Worm (Caenorhabditis elegans) whole organism, late embryonic: ENCODE data around the gene hpo-30.

ENCODE experiments used
- C38D4.7 ChIP-seq: fragments of 200-800 bp; sonication (Bioruptor generic); optimal IDR thresholded peaks from 2 replicates; lab custom pipeline; 2018; ENCODE audit warnings: mild to moderate bottlenecking, missing genetic modification characterization, moderate library complexity, missing compliant biosample characterization
- K02D7.2 ChIP-seq: sonication (generic microtip); optimal IDR thresholded peaks from 2 replicates; lab custom pipeline; 2017; ENCODE audit warnings: mild to moderate bottlenecking, missing genetic modification characterization, missing compliant biosample characterization
- T23F11.4 ChIP-seq: fragments of 200-800 bp; sonication (Bioruptor generic); optimal IDR thresholded peaks from 2 replicates; lab custom pipeline; 2018; ENCODE audit warnings: mild to moderate bottlenecking, missing genetic modification characterization, missing compliant biosample characterization
- ama-1 ChIP-seq: fragments of 150-350 bp; optimal IDR thresholded peaks from 2 replicates; lab custom pipeline; 2014
- ceh-14 ChIP-seq: sonication (generic microtip); optimal IDR thresholded peaks from 2 replicates; lab custom pipeline; 2016; ENCODE audit warnings: missing genotype, missing genetic modification characterization, missing compliant biosample characterization
- ceh-18 ChIP-seq: sonication (generic microtip); optimal IDR thresholded peaks from 2 replicates; lab custom pipeline; 2016; ENCODE audit warnings: missing genetic modification characterization, missing compliant biosample characterization
- ceh-19 ChIP-seq: fragments of 200-800 bp; sonication (Bioruptor generic); optimal IDR thresholded peaks from 2 replicates; lab custom pipeline; 2018; ENCODE audit warnings: mild to moderate bottlenecking, missing genetic modification characterization, missing compliant biosample characterization
- ceh-22 ChIP-seq: sonication (generic microtip); optimal IDR thresholded peaks from 2 replicates; lab custom pipeline; 2017; ENCODE audit warnings: missing biosample characterization, missing genetic modification characterization
- ceh-24 ChIP-seq: sonication (generic microtip); optimal IDR thresholded peaks from 2 replicates; lab custom pipeline; 2016; ENCODE audit warnings: mild to moderate bottlenecking, missing genetic modification characterization, missing compliant biosample characterization
- ceh-30 ChIP-seq: fragments of 150-350 bp; optimal IDR thresholded peaks from 2 replicates; lab custom pipeline; 2014; ENCODE audit warnings: missing biosample characterization, missing genetic modification characterization
- ceh-31 ChIP-seq: sonication (generic microtip); optimal IDR thresholded peaks from 2 replicates; lab custom pipeline; 2016; ENCODE audit warnings: missing genetic modification characterization, missing compliant biosample characterization
- ceh-34 ChIP-seq: sonication (generic microtip); optimal IDR thresholded peaks from 2 replicates; lab custom pipeline; 2016; ENCODE audit warnings: mild to moderate bottlenecking, missing genetic modification characterization, missing compliant biosample characterization
- ceh-45 ChIP-seq: fragments of 200-800 bp; sonication (Bioruptor generic); IDR thresholded peaks from 2 replicates; pipeline ENCODE4 v1.3.6; 2022; ENCODE audit warnings: missing genetic modification reagents, missing genetic modification characterization, missing compliant biosample characterization
- ceh-48 ChIP-seq: sonication (generic microtip); optimal IDR thresholded peaks from 2 replicates; lab custom pipeline; 2016; ENCODE audit warnings: missing genetic modification characterization, inconsistent platforms, missing compliant biosample characterization
- che-1 ChIP-seq: sonication (generic microtip); optimal IDR thresholded peaks from 2 replicates; lab custom pipeline; 2016; ENCODE audit warnings: mild to moderate bottlenecking, missing genetic modification characterization, missing compliant biosample characterization
- dmd-4 ChIP-seq: sonication (generic microtip); optimal IDR thresholded peaks from 2 replicates; lab custom pipeline; 2016; ENCODE audit warnings: borderline replicate concordance, missing genetic modification characterization, missing compliant biosample characterization
- dve-1 ChIP-seq: sonication (generic microtip); optimal IDR thresholded peaks from 2 replicates; lab custom pipeline; 2017; ENCODE audit warnings: antibody characterized with exemption, mild to moderate bottlenecking, missing genetic modification characterization, missing compliant biosample characterization
- elt-2 ChIP-seq: sonication (generic microtip); optimal IDR thresholded peaks from 2 replicates; lab custom pipeline; 2016; ENCODE audit warnings: missing genetic modification reagents, missing genetic modification characterization, missing compliant biosample characterization
- eyg-1 ChIP-seq: sonication (generic microtip); optimal IDR thresholded peaks from 2 replicates; lab custom pipeline; 2016; ENCODE audit warnings: missing genotype, missing genetic modification characterization, missing compliant biosample characterization
- fax-1 ChIP-seq: sonication (generic microtip); optimal IDR thresholded peaks from 2 replicates; lab custom pipeline; 2016; ENCODE audit warnings: missing genotype, missing genetic modification characterization, missing compliant biosample characterization
- fkh-10 ChIP-seq: fragments of 150-350 bp; optimal IDR thresholded peaks from 2 replicates; lab custom pipeline; 2014; ENCODE audit warnings: missing biosample characterization, missing genetic modification reagents, missing genetic modification characterization
- hlh-15 ChIP-seq: sonication (generic microtip); optimal IDR thresholded peaks from 2 replicates; lab custom pipeline; 2016; ENCODE audit warnings: missing genetic modification characterization, missing compliant biosample characterization
- hlh-8 ChIP-seq: sonication (generic microtip); optimal IDR thresholded peaks from 2 replicates; lab custom pipeline; 2016; ENCODE audit warnings: missing genotype, missing genetic modification characterization, missing compliant biosample characterization
- lin-11 ChIP-seq: fragments of 200-800 bp; sonication (Bioruptor generic); optimal IDR thresholded peaks from 2 replicates; lab custom pipeline; 2018; ENCODE audit warnings: mild to moderate bottlenecking, missing genetic modification characterization, missing compliant biosample characterization
- nfya-1 ChIP-seq: sonication (generic microtip); optimal IDR thresholded peaks from 2 replicates; lab custom pipeline; 2017; ENCODE audit warnings: missing genetic modification characterization, mild to moderate bottlenecking, missing compliant biosample characterization, antibody characterized with exemption, moderate library complexity
- odd-2 ChIP-seq: sonication (generic microtip); optimal IDR thresholded peaks from 2 replicates; lab custom pipeline; 2017; ENCODE audit warnings: antibody characterized with exemption, mild to moderate bottlenecking, missing genetic modification characterization, missing compliant biosample characterization
- pax-1 ChIP-seq: fragments of 150-350 bp; optimal IDR thresholded peaks from 2 replicates; lab custom pipeline; 2014; ENCODE audit warnings: missing biosample characterization, missing genetic modification characterization
- pqm-1 ChIP-seq: sonication (generic microtip); optimal IDR thresholded peaks from 2 replicates; lab custom pipeline; 2016; ENCODE audit warnings: missing genetic modification characterization, missing compliant biosample characterization
- ref-2 ChIP-seq: sonication (generic microtip); optimal IDR thresholded peaks from 2 replicates; lab custom pipeline; 2016; ENCODE audit warnings: missing genetic modification characterization, missing compliant biosample characterization
- sdc-2 ChIP-seq: sonication (generic microtip); optimal IDR thresholded peaks from 2 replicates; lab custom pipeline; 2016; ENCODE audit warnings: missing genotype, missing genetic modification characterization, missing compliant biosample characterization
- sox-2 ChIP-seq: fragments of 200-800 bp; sonication (Bioruptor generic); IDR thresholded peaks from 2 replicates; pipeline ENCODE4 v1.3.6; 2022; ENCODE audit warnings: missing genetic modification reagents, missing genetic modification characterization, missing compliant biosample characterization
- tbx-2 ChIP-seq: sonication (generic microtip); optimal IDR thresholded peaks from 2 replicates; lab custom pipeline; 2016; ENCODE audit warnings: missing genetic modification characterization, missing compliant biosample characterization
- ttx-3 ChIP-seq: sonication (generic microtip); optimal IDR thresholded peaks from 2 replicates; lab custom pipeline; 2016; ENCODE audit warnings: missing genetic modification reagents, missing genetic modification characterization, missing compliant biosample characterization
- unc-3 ChIP-seq, 2 experiments: fragments of 200-800 bp in 1 of 2; sonication (Bioruptor generic) in 1 of 2; sonication (generic microtip) in 1 of 2; conservative IDR thresholded peaks in 1 of 2; optimal IDR thresholded peaks in 1 of 2; 2 replicates each; pipeline versions ENCODE4 v1.3.6 to Lab custom; 2016 to 2022; ENCODE audit warnings: missing compliant biosample characterization in 2 of 2, missing genetic modification characterization in 2 of 2, missing genetic modification reagents in 1 of 2
- unc-42 ChIP-seq: sonication (generic microtip); optimal IDR thresholded peaks from 2 replicates; lab custom pipeline; 2016; ENCODE audit warnings: missing genotype, missing genetic modification characterization, missing compliant biosample characterization
- unc-55 ChIP-seq: sonication (generic microtip); optimal IDR thresholded peaks from 2 replicates; lab custom pipeline; 2017; ENCODE audit warnings: missing biosample characterization, missing genetic modification reagents, missing genetic modification characterization
- zip-5 ChIP-seq: sonication (generic microtip); optimal IDR thresholded peaks from 2 replicates; lab custom pipeline; 2016; ENCODE audit warnings: missing genetic modification characterization, missing compliant biosample characterization

Gene hpo-30

ce11 chrV:12317894-12318553 is 7.9 kb upstream of the hpo-30 start, which contains the start of the genes R04F11.5 and R04F11.2:
TSS of gene R04F11.5 (minus strand) at chrV:12318019.
TSS of gene R04F11.2 (plus strand) at chrV:12318381.
- TF ChIP-seq ceh-18 (tag; lab: Kevin White, UChicago) (peak; percentile 8), T23F11.4 (GFP tag; lab: Kevin White, UChicago) (no peak), nfya-1 (tag; lab: Kevin White, UChicago) (peak; percentile 84), unc-42 (tag; lab: Kevin White, UChicago) (peak; percentile 15), ref-2 (peak; percentile 12), fkh-10 (GFP tag; lab: Kevin White, UChicago) (peak; percentile 6), ceh-30 (tag; lab: Kevin White, UChicago) (no peak), ceh-31 (tag; lab: Kevin White, UChicago) (peak; percentile 53), unc-55 (no peak)

ce11 chrV:12317080-12317479 is 6.9 kb upstream of the hpo-30 start, which contains the start of gene R04F11.3:
TSS of gene R04F11.3 (minus strand) at chrV:12317180.
- no peak for TF ChIP-seq odd-2
- no peak for TF ChIP-seq pax-1 (tag; lab: Kevin White, UChicago)
- TF ChIP-seq elt-2 (tag; lab: Kevin White, UChicago) = no peak
- no peak for TF ChIP-seq unc-3 (GFP tag; conservative IDR thresholded peaks at IDR 0.05; lab: Robert Waterston, UW)
- TF ChIP-seq unc-3 (tag; optimal IDR thresholded peaks at IDR 0.05; lab: Kevin White, UChicago) = no peak
- TF ChIP-seq K02D7.2 = no peak
- no peak for TF ChIP-seq fax-1

ce11 chrV:12316076-12316475 is 5.9 kb upstream of the hpo-30 start:
- no peak for TF ChIP-seq dve-1 (tag; lab: Kevin White, UChicago)
- no peak for TF ChIP-seq ceh-14 (tag; lab: Kevin White, UChicago)
- TF ChIP-seq pax-1 (tag; lab: Kevin White, UChicago) = no peak
- no peak for TF ChIP-seq hlh-15 (tag; lab: Kevin White, UChicago)
- TF ChIP-seq ceh-45 (GFP tag; lab: Robert Waterston, UW) = no peak
- TF ChIP-seq ceh-24 (tag; lab: Kevin White, UChicago) = no peak
- TF ChIP-seq lin-11 (tag; lab: Kevin White, UChicago) = no peak
- TF ChIP-seq ceh-31 (tag; lab: Kevin White, UChicago) = no peak
- TF ChIP-seq T23F11.4 (GFP tag; lab: Kevin White, UChicago) = no peak
- no peak for TF ChIP-seq zip-5 (tag; lab: Kevin White, UChicago)
- no peak for TF ChIP-seq ceh-48 (tag; lab: Kevin White, UChicago)
- no peak for TF ChIP-seq ama-1 (lab: Kevin White, UChicago)
- TF ChIP-seq ceh-34 (tag; lab: Kevin White, UChicago) = no peak
- TF ChIP-seq hlh-8 (tag; lab: Kevin White, UChicago) = no peak
- TF ChIP-seq unc-3 (GFP tag; conservative IDR thresholded peaks at IDR 0.05; lab: Robert Waterston, UW) = no peak
- no peak for TF ChIP-seq unc-3 (tag; optimal IDR thresholded peaks at IDR 0.05; lab: Kevin White, UChicago)
- no peak for TF ChIP-seq pqm-1 (tag; lab: Kevin White, UChicago)
- no peak for TF ChIP-seq C38D4.7 (GFP tag; lab: Kevin White, UChicago)

- TF ChIP-seq unc-42 (tag; lab: Kevin White, UChicago) (peak; percentile 59), dmd-4 (no peak), dve-1 (tag; lab: Kevin White, UChicago) (no peak)
Measured at ce11 chrV:12314413-12314812, 4.3 kb upstream of the hpo-30 start.

- TF ChIP-seq ttx-3 (tag; lab: Kevin White, UChicago) = no peak
- TF ChIP-seq ceh-22 (tag; lab: Kevin White, UChicago) = no peak
- no peak for TF ChIP-seq eyg-1
- no peak for TF ChIP-seq sdc-2 (tag; lab: Kevin White, UChicago)
- TF ChIP-seq tbx-2 = no peak
- TF ChIP-seq che-1 (tag; lab: Kevin White, UChicago) = no peak
- no peak for TF ChIP-seq sox-2 (GFP tag; lab: Robert Waterston, UW)
- TF ChIP-seq ceh-19 (GFP tag; lab: Kevin White, UChicago) = no peak
Measured at ce11 chrV:12307011-12307540, 3.1 kb downstream of the hpo-30 start, which contains the start of gene srg-45. TSS of gene srg-45 (plus strand) at chrV:12307490.
